Worm (Caenorhabditis elegans): Measurements from ENCODE around the gene stdh-1.

- TF ChIP-seq pha-4 (tag; optimal IDR thresholded peaks at IDR 0.05): no peak
- TF ChIP-seq skn-1 (tag; optimal IDR thresholded peaks at IDR 0.05): no peak
- no peak for TF ChIP-seq aly-2 (tag; optimal IDR thresholded peaks at IDR 0.05)
- TF ChIP-seq unc-39 (tag; optimal IDR thresholded peaks at IDR 0.05): no peak
- TF ChIP-seq ztf-11 (tag; optimal IDR thresholded peaks at IDR 0.05): no peak
- TF ChIP-seq nhr-25 (tag; optimal IDR thresholded peaks at IDR 0.05): no peak
- no peak for TF ChIP-seq ama-1 (optimal IDR thresholded peaks at IDR 0.05)
- TF ChIP-seq nhr-12 (tag; optimal IDR thresholded peaks at IDR 0.05): no peak
- no peak for TF ChIP-seq egl-5 (tag; optimal IDR thresholded peaks at IDR 0.05)
- TF ChIP-seq nhr-28 (tag; optimal IDR thresholded peaks at IDR 0.05): no peak
- TF ChIP-seq nhr-23 (tag; optimal IDR thresholded peaks at IDR 0.05): no peak
- no peak for TF ChIP-seq nhr-237 (tag; optimal IDR thresholded peaks at IDR 0.05)
- TF ChIP-seq sea-2 (GFP tag; optimal IDR thresholded peaks at IDR 0.05): no peak
- TF ChIP-seq ZK546.5 (tag; optimal IDR thresholded peaks at IDR 0.05): no peak
Observed at ce11 chrV:13916196-13916595, 9.9 kb downstream of the stdh-1 start, which contains the start of gene str-252.
